Worm (Caenorhabditis elegans) whole organism, midembryonic: ENCODE data around the gene hda-4.

ENCODE experiments used
- T22C8.4 ChIP-seq: fragments of 200-800 bp; sonication (Bioruptor generic); IDR thresholded peaks from 2 replicates; pipeline ENCODE4 v1.3.6; 2022; ENCODE audit warnings: missing genetic modification characterization, missing compliant biosample characterization
- cog-1 ChIP-seq: sonication (generic microtip); optimal IDR thresholded peaks from 2 replicates; lab custom pipeline; 2016; ENCODE audit warnings: missing genetic modification characterization, missing compliant biosample characterization
- flt-1 ChIP-seq: fragments of 200-800 bp; sonication (Bioruptor generic); IDR thresholded peaks from 2 replicates; pipeline ENCODE4 v1.3.6; 2022; ENCODE audit warnings: missing genetic modification characterization, missing compliant biosample characterization
- klf-2 ChIP-seq: fragments of 200-800 bp; sonication (Bioruptor generic); conservative IDR thresholded peaks from 2 replicates; pipeline ENCODE4 v1.3.6; 2022; ENCODE audit warnings: missing genetic modification reagents, missing genetic modification characterization, missing compliant biosample characterization
- med-1 ChIP-seq: sonication (generic microtip); optimal IDR thresholded peaks from 2 replicates; lab custom pipeline; 2017; ENCODE audit warnings: missing genetic modification characterization, mild to moderate bottlenecking, missing compliant biosample characterization, antibody characterized with exemption, missing genetic modification reagents; ENCODE audit not compliant: insufficient read depth
- ref-1 ChIP-seq: fragments of 200-800 bp; sonication (Bioruptor generic); conservative IDR thresholded peaks from 2 replicates; pipeline ENCODE4 v1.3.6; 2022; ENCODE audit warnings: missing genetic modification reagents, missing genetic modification characterization, missing compliant biosample characterization
- tab-1 ChIP-seq: fragments of 200-800 bp; sonication (Bioruptor generic); IDR thresholded peaks from 2 replicates; pipeline ENCODE4 v1.3.6; 2022; ENCODE audit warnings: missing genetic modification characterization, missing compliant biosample characterization
- ztf-23 ChIP-seq: fragments of 200-800 bp; sonication (Bioruptor generic); IDR thresholded peaks from 2 replicates; pipeline ENCODE4 v1.3.6; 2022; ENCODE audit warnings: missing genetic modification reagents, missing genetic modification characterization, missing compliant biosample characterization
- ztf-29 ChIP-seq: fragments of 200-800 bp; sonication (Bioruptor generic); IDR thresholded peaks from 2 replicates; pipeline ENCODE4 v1.3.6; 2022; ENCODE audit warnings: missing genetic modification reagents, missing genetic modification characterization, missing compliant biosample characterization

The hda-4 gene

ce11 chrX:16773421-16773820, 44.1 kb downstream of the hda-4 start:
- no peak for TF ChIP-seq ref-1 (GFP tag; lab: Robert Waterston, UW)

- TF ChIP-seq ztf-23 (GFP tag; lab: Robert Waterston, UW) = no peak
- TF ChIP-seq klf-2 (GFP tag; lab: Robert Waterston, UW) = no peak
- no peak for TF ChIP-seq T22C8.4 (GFP tag; lab: Robert Waterston, UW)
- TF ChIP-seq med-1 (GFP tag; lab: Kevin White, UChicago) = no peak
- TF ChIP-seq ztf-29 (GFP tag; lab: Robert Waterston, UW) = no peak
- no peak for TF ChIP-seq flt-1 (GFP tag; lab: Robert Waterston, UW)
- no peak for TF ChIP-seq tab-1 (GFP tag; lab: Robert Waterston, UW)
- TF ChIP-seq ref-1 (GFP tag; lab: Robert Waterston, UW) = no peak
- no peak for TF ChIP-seq cog-1 (tag; lab: Kevin White, UChicago)
Measured at ce11 chrX:16775335-16775835, 46.0 kb downstream of the hda-4 start.

ce11 chrX:16782797-16783259, 53.5 kb downstream of the hda-4 start, which contains the start of gene T01C8.3:
Gene T01C8.3 (minus strand): TSS chrX:16783209.
- no peak for TF ChIP-seq cog-1 (tag; lab: Kevin White, UChicago)
- no peak for TF ChIP-seq T22C8.4 (GFP tag; lab: Robert Waterston, UW)
- no peak for TF ChIP-seq klf-2 (GFP tag; lab: Robert Waterston, UW)
- no peak for TF ChIP-seq med-1 (GFP tag; lab: Kevin White, UChicago)
- no peak for TF ChIP-seq ref-1 (GFP tag; lab: Robert Waterston, UW)
- no peak for TF ChIP-seq tab-1 (GFP tag; lab: Robert Waterston, UW)
- no peak for TF ChIP-seq ztf-23 (GFP tag; lab: Robert Waterston, UW)
- TF ChIP-seq flt-1 (GFP tag; lab: Robert Waterston, UW) = no peak
- no peak for TF ChIP-seq ztf-29 (GFP tag; lab: Robert Waterston, UW)

- no peak for TF ChIP-seq ztf-29 (GFP tag; lab: Robert Waterston, UW)
Measured at ce11 chrX:16784038-16784437, 54.7 kb downstream of the hda-4 start.

ce11 chrX:16786021-16786488, 56.7 kb downstream of the hda-4 start, which contains the start of gene T01C8.2:
Gene T01C8.2 (plus strand): TSS chrX:16786438.
- TF ChIP-seq ref-1 (GFP tag; lab: Robert Waterston, UW) (no peak), tab-1 (GFP tag; lab: Robert Waterston, UW) (no peak), ztf-29 (GFP tag; lab: Robert Waterston, UW) (no peak), med-1 (GFP tag; lab: Kevin White, UChicago) (no peak), klf-2 (GFP tag; lab: Robert Waterston, UW) (no peak), cog-1 (tag; lab: Kevin White, UChicago) (no peak), flt-1 (GFP tag; lab: Robert Waterston, UW) (no peak), ztf-23 (GFP tag; lab: Robert Waterston, UW) (no peak), T22C8.4 (GFP tag; lab: Robert Waterston, UW) (no peak)

- TF ChIP-seq ztf-23 (GFP tag; lab: Robert Waterston, UW) (no peak), med-1 (GFP tag; lab: Kevin White, UChicago) (no peak), flt-1 (GFP tag; lab: Robert Waterston, UW) (no peak), tab-1 (GFP tag; lab: Robert Waterston, UW) (no peak), ref-1 (GFP tag; lab: Robert Waterston, UW) (no peak), cog-1 (tag; lab: Kevin White, UChicago) (no peak), klf-2 (GFP tag; lab: Robert Waterston, UW) (no peak), ztf-29 (GFP tag; lab: Robert Waterston, UW) (no peak), T22C8.4 (GFP tag; lab: Robert Waterston, UW) (no peak)
Measured at ce11 chrX:16787152-16787551, 57.8 kb downstream of the hda-4 start.

ce11 chrX:16792700-16793176, 63.4 kb downstream of the hda-4 start, which contains the start of gene got-1.2:
Gene got-1.2 (minus strand): TSS chrX:16793126.
- no peak for TF ChIP-seq med-1 (GFP tag; lab: Kevin White, UChicago)
- TF ChIP-seq tab-1 (GFP tag; lab: Robert Waterston, UW) = 0 out of 2 replicates have a peak, but pooled peaks have one; percentile 14

- TF ChIP-seq ztf-29 (GFP tag; lab: Robert Waterston, UW) = no peak
- TF ChIP-seq flt-1 (GFP tag; lab: Robert Waterston, UW) = no peak
- no peak for TF ChIP-seq cog-1 (tag; lab: Kevin White, UChicago)
- TF ChIP-seq med-1 (GFP tag; lab: Kevin White, UChicago) = no peak
- TF ChIP-seq ref-1 (GFP tag; lab: Robert Waterston, UW) = no peak
- no peak for TF ChIP-seq T22C8.4 (GFP tag; lab: Robert Waterston, UW)
- no peak for TF ChIP-seq klf-2 (GFP tag; lab: Robert Waterston, UW)
- no peak for TF ChIP-seq ztf-23 (GFP tag; lab: Robert Waterston, UW)
- no peak for TF ChIP-seq tab-1 (GFP tag; lab: Robert Waterston, UW)
Measured at ce11 chrX:16793470-16793869, 64.1 kb downstream of the hda-4 start.
